Fruit fly (Drosophila melanogaster): ENCODE data around the gene CG9452.
"Not testable (repeated sequence)": the region's sequence is repeated elsewhere in the genome, so short reads cannot be mapped to it uniquely, and the experiment has no call there.

Gene CG9452

DNA sequence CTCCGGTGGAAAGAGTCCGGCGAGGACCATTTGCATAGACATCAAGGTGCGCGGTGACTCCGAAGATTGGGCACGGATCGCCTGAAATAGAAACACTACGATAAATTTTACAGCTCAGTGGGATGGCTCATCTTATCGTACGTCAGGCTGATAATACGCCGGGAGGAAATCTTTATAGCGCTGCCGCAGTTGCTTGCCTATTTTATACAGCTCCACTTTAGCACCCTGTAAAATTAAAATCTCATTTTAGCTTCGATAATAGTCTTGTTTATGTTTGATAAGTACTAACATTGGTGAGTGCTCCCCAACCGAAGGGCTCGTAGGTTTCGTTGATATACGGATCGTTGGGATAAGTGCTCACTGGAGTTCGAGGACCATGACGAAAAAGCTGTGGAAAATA is 4.3 kb downstream of the CG9452 start:
- TF ChIP-seq CG8478 (optimal IDR thresholded peaks at IDR 0.05) (no peak), CTCF (optimal IDR thresholded peaks at IDR 0.05) (no peak)

DNA sequence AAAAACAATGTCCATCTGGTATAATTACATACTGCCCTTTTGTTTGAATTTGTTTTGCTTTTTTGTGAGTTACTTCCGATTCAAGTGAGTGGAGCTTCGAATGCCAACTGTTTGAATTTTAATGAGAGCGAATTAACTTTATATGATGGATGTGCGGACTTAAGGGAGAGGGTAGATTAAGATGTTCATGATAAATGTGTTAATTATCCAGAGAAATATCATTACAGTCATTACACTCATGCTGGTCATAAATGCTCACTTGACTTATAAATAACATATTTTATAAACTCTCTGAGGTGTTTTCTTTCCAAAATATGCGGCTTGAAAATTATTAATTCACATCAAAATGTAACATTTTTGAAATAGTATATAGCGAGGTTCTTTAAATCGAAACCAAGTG is 6.0 kb downstream of the CG9452 start, which contains the start of gene CG9449:
TSS of gene CG9449 (minus strand) at position 101 of the 400 bp plus-strand sequence.
- TF ChIP-seq CTCF (optimal IDR thresholded peaks at IDR 0.05) = no peak
- TF ChIP-seq CG8478 (optimal IDR thresholded peaks at IDR 0.05) = no peak

dm6 chr3L:19497135-19497534 is 6.5 kb downstream of the CG9452 start:
- TF ChIP-seq CG8478 (optimal IDR thresholded peaks at IDR 0.05) (no peak), CTCF (optimal IDR thresholded peaks at IDR 0.05) (no peak)

DNA sequence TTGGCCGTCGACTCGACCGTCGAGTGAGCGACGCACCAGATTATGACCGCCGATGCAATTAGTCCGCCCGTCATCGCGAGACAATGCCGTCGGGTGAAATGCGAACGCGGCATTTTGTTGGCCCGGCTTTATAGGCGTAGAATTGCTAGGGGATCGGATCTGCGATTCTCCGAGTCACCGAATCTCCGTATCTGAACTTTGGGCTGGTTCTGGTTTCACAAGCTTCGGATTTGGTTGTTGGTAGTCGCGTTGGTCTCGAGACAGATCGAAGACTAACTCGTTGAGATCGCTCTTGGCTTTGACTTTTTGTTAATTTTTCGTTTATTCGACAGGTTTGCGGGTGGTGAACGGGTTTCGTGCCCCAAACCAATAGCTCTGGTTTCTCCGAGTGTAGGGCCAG is 7.1 kb downstream of the CG9452 start:
- TF ChIP-seq CTCF (optimal IDR thresholded peaks at IDR 0.05) = no peak
- no peak for TF ChIP-seq CG8478 (optimal IDR thresholded peaks at IDR 0.05)

- TF ChIP-seq CTCF (optimal IDR thresholded peaks at IDR 0.05) (no peak), CG8478 (optimal IDR thresholded peaks at IDR 0.05) (no peak)
These were observed 7.6 kb downstream of the CG9452 start for dm6 chr3L:19495991-19496588.

DNA sequence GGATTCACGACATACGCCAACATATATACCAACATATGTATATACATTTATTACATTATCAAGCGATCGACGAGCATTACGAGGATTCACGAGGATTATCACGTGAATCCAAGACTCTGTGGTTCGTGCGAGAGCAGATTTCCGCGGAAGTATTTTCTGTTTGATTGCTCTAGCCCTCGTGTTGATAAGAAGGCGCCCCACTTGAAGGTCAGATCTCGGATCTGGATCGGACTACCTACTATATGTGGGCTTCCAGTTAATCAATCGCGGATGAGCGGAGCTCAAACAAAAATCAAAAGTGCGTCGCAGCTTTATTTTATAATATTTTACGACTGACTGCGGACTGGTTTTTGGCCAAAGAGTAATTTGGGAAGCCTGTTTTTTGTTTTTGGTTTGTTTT is 8.7 kb downstream of the CG9452 start:
- TF ChIP-seq CTCF (optimal IDR thresholded peaks at IDR 0.05) (no peak), CG8478 (optimal IDR thresholded peaks at IDR 0.05) (no peak)

DNA sequence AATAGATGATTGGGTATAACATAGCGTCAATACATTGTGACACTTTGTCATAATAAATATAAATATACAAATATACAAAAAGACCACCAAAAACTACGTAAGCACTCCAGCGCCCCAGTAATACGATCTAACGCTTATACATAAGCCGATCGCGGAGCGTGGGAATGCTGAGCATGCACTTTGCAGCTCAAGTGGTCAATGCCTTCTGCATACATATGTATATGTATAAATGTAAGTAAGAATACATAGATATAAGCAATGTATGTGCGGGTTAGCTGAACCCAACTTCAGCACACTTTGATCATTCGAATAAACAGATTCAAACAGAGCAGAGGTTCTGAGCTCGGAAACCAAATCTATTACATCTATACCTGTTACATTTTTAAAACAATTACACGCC is 16.4 kb downstream of the CG9452 start, which contains the start of gene CG32212:
TSS of gene CG32212 (plus strand) at position 301 of the 400 bp plus-strand sequence.
- not testable (repeated sequence) for TF ChIP-seq CTCF, CG8478 (optimal IDR thresholded peaks at IDR 0.05)

DNA sequence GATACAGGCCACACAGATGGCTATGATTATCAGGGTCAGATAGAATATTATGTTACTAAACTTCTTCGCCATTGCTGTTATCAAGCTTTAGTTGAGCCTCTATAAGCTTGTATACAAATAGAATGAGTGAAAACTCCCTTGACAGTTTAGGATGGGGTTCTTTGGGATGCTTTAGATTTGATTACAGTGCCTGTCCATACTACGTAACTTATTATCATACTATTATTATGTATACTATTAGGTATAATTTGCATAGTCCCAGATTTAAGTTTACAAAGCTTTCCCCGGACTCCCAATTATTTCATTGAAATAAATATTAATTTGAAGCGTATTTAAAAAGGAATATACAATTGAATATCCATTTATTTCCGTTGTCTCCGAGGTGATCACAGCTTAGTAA is 17.3 kb downstream of the CG9452 start, which contains the start of gene brv1:
TSS of gene brv1 (minus strand) at position 101 of the 400 bp plus-strand sequence.
- TF ChIP-seq CG8478 (optimal IDR thresholded peaks at IDR 0.05) (no peak), CTCF (optimal IDR thresholded peaks at IDR 0.05) (no peak)

dm6 chr3L:19483007-19483406 is 20.7 kb downstream of the CG9452 start:
- no peak for TF ChIP-seq CG8478 (optimal IDR thresholded peaks at IDR 0.05)
- TF ChIP-seq CTCF (optimal IDR thresholded peaks at IDR 0.05) = no peak

- TF ChIP-seq CG8478 (optimal IDR thresholded peaks at IDR 0.05) (no peak), CTCF (optimal IDR thresholded peaks at IDR 0.05) (no peak)
These were observed 21.7 kb downstream of the CG9452 start for dm6 chr3L:19482014-19482413.

dm6 chr3L:19481209-19481608 is 22.5 kb downstream of the CG9452 start:
- TF ChIP-seq CG8478 (optimal IDR thresholded peaks at IDR 0.05) (no peak), CTCF (optimal IDR thresholded peaks at IDR 0.05) (no peak)

DNA sequence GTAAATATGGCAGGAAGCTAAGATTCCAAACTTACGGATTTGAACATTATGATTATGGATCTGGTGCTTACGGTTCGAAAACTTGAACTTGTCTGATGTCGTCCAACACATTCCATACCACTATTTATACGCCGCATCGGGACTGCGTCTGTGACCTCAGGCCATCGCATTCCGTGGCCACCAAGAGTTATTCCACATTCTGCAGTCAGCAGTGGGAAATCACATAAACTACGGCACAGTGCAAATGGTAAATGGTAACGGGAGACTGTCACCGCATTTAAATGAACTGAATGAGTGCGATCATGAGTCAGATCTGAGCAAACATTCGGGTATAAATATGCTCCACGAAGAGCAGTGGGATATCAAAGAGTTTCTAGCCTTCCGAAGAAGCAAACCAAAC is 28.2 kb downstream of the CG9452 start, which contains the start of the genes CG18294 and CG32213:
TSS of gene CG18294 (minus strand) at position 101 of the 400 bp plus-strand sequence.
TSS of gene CG32213 (plus strand) at position 362 of the 400 bp plus-strand sequence.
- not testable (repeated sequence) for TF ChIP-seq CG8478, CTCF (optimal IDR thresholded peaks at IDR 0.05)

- not testable (repeated sequence) for TF ChIP-seq CG8478, CTCF (optimal IDR thresholded peaks at IDR 0.05)
These were observed 31.5 kb downstream of the CG9452 start, which contains the start of the genes 825-Oak and CG12519 for dm6 chr3L:19472128-19472527. 825-Oak (minus strand) TSS chr3L:19472228. CG12519 (plus strand) TSS chr3L:19472491.

DNA sequence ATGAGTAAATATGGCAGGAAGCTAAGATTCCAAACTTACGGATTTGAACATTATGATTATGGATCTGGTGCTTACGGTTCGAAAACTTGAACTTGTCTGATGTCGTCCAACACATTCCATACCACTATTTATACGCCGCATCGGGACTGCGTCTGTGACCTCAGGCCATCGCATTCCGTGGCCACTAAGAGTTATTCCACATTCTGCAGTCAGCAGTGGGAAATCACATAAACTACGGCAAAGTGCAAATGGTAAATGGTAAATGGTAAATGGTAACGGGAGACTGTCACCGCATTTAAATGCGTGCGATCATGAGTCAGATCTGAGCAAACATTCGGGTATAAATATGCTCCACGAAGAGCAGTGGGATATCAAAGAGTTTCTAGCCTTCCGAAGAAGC is 36.7 kb downstream of the CG9452 start, which contains the start of the genes CG14096 and CG32214:
TSS of gene CG14096 (minus strand) at position 101 of the 400 bp plus-strand sequence.
TSS of gene CG32214 (plus strand) at position 368 of the 400 bp plus-strand sequence.
- TF ChIP-seq CTCF, CG8478 (optimal IDR thresholded peaks at IDR 0.05): not testable (repeated sequence)

DNA sequence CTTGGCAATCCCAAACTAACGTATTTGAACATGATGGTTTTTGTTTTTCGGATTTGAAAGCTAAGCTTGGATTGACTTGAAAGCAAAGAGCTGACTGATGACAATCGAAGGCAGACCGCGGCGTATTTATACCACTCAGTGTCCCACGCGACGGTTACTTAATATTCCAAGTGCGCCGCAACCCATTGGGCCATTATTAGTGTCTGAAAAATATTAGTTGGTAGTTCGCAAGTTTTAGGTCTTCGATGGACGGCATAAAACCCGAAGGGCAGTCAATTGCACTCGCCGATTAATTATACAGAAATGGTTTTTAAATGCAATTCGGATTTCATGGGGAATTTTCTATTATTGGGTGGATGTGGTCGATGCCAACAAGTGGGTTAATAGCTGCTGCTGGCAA is 39.0 kb downstream of the CG9452 start, which contains the start of gene CG14095:
TSS of gene CG14095 (minus strand) at position 101 of the 400 bp plus-strand sequence.
- TF ChIP-seq CTCF (optimal IDR thresholded peaks at IDR 0.05) (no peak), CG8478 (optimal IDR thresholded peaks at IDR 0.05) (no peak)

Data from S2 (cell line).